Worm (Caenorhabditis elegans) whole organism, early embryonic: Measurements from ENCODE around the gene nspe-2.

Experiments used
- B0310.2 ChIP-seq: sonication (generic microtip); optimal IDR thresholded peaks from 2 replicates; lab custom pipeline; 2016; ENCODE audit warnings: mild to moderate bottlenecking, missing genetic modification characterization, missing compliant biosample characterization
- F13C5.2 ChIP-seq: sonication (generic microtip); optimal IDR thresholded peaks from 2 replicates; lab custom pipeline; 2017; ENCODE audit warnings: mild to moderate bottlenecking, missing genetic modification characterization, inconsistent platforms, missing compliant biosample characterization
- aly-1 ChIP-seq: sonication (generic microtip); optimal IDR thresholded peaks from 2 replicates; lab custom pipeline; 2016; ENCODE audit warnings: missing genetic modification characterization, missing compliant biosample characterization
- ama-1 ChIP-seq: fragments of 150-350 bp; optimal IDR thresholded peaks from 2 replicates; lab custom pipeline; 2014
- ceh-13 ChIP-seq: fragments of 200-800 bp; sonication (Bioruptor generic); optimal IDR thresholded peaks from 2 replicates; lab custom pipeline; 2018; ENCODE audit warnings: mild to moderate bottlenecking, missing genetic modification characterization, missing compliant biosample characterization
- ceh-36 ChIP-seq: sonication (generic microtip); optimal IDR thresholded peaks from 2 replicates; lab custom pipeline; 2016; ENCODE audit warnings: missing genetic modification characterization, inconsistent platforms, missing compliant biosample characterization
- ets-7 ChIP-seq: sonication (generic microtip); optimal IDR thresholded peaks from 2 replicates; lab custom pipeline; 2016; ENCODE audit warnings: missing genotype, missing genetic modification characterization, missing compliant biosample characterization
- flt-1 ChIP-seq: fragments of 200-800 bp; sonication (Bioruptor generic); IDR thresholded peaks from 2 replicates; pipeline ENCODE4 v1.3.6; 2022; ENCODE audit warnings: missing genetic modification characterization, missing compliant biosample characterization
- hmbx-1 ChIP-seq: sonication (generic microtip); optimal IDR thresholded peaks from 2 replicates; lab custom pipeline; 2016; ENCODE audit warnings: mild to moderate bottlenecking, missing genetic modification characterization, missing compliant biosample characterization
- hmg-4 ChIP-seq: fragments of 200-800 bp; sonication (Bioruptor generic); optimal IDR thresholded peaks from 2 replicates; lab custom pipeline; 2018; ENCODE audit warnings: mild to moderate bottlenecking, missing genetic modification characterization, missing compliant biosample characterization
- hnd-1 ChIP-seq: sonication (generic microtip); optimal IDR thresholded peaks from 2 replicates; lab custom pipeline; 2016; ENCODE audit warnings: missing genetic modification characterization, missing compliant biosample characterization
- pes-1 ChIP-seq: fragments of 200-800 bp; sonication (Bioruptor generic); IDR thresholded peaks from 2 replicates; pipeline ENCODE4 v1.3.6; 2022; ENCODE audit warnings: missing genetic modification reagents, missing genetic modification characterization, missing compliant biosample characterization
- scrt-1 ChIP-seq: fragments of 200-800 bp; sonication (Bioruptor generic); IDR thresholded peaks from 2 replicates; pipeline ENCODE4 v1.3.6; 2022; ENCODE audit warnings: missing genetic modification characterization, missing compliant biosample characterization
- sea-1 ChIP-seq: fragments of 200-800 bp; sonication (Bioruptor generic); conservative IDR thresholded peaks from 2 replicates; pipeline ENCODE4 v1.3.6; 2022; ENCODE audit warnings: missing genetic modification characterization, missing compliant biosample characterization
- tbx-11 ChIP-seq: fragments of 200-800 bp; sonication (Bioruptor generic); IDR thresholded peaks from 2 replicates; pipeline ENCODE4 v1.3.6; 2022; ENCODE audit warnings: missing genetic modification characterization, missing compliant biosample characterization
- tbx-37 ChIP-seq: fragments of 200-800 bp; sonication (Bioruptor generic); conservative IDR thresholded peaks from 2 replicates; pipeline ENCODE4 v1.3.6; 2022; ENCODE audit warnings: missing genetic modification reagents, missing genetic modification characterization, missing compliant biosample characterization
- tra-4 ChIP-seq: sonication (generic microtip); optimal IDR thresholded peaks from 2 replicates; lab custom pipeline; 2017; ENCODE audit warnings: missing genetic modification characterization, missing compliant biosample characterization

The nspe-2 gene

ce11 chrII:12658409-12658808 is 39.2 kb upstream of the nspe-2 start:
- TF ChIP-seq hmg-4 (GFP tag; lab: Kevin White, UChicago) (no peak), ets-7 (no peak), hnd-1 (tag; lab: Kevin White, UChicago) (no peak), scrt-1 (GFP tag; lab: Robert Waterston, UW) (no peak), hmbx-1 (no peak), aly-1 (tag; lab: Kevin White, UChicago) (no peak), sea-1 (GFP tag; lab: Robert Waterston, UW) (no peak), B0310.2 (tag; lab: Kevin White, UChicago) (no peak), tbx-11 (GFP tag; lab: Robert Waterston, UW) (no peak)

DNA sequence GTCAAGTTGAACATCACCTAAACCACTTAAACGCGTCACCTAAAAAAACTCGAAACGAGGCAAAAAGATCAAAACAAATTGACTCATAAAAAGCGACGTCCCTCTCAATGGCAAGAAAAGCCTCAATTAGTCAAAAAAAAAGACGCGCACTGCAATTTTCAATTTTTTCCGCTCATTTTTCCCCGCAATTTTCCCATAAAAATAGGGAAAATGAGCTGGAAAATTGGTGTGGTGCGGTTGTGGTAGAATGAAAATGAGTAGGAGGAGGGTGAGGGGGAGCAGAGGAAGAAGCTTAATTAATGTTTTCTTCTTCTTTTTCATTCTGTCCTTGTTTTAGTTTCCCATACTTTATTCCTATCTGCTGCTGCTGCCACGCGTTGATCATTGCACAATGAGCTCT is 38.4 kb upstream of the nspe-2 start:
- TF ChIP-seq hmbx-1: no peak
- no peak for TF ChIP-seq sea-1 (GFP tag; lab: Robert Waterston, UW)
- TF ChIP-seq ama-1 (lab: Kevin White, UChicago): no peak
- TF ChIP-seq ceh-36 (tag; lab: Kevin White, UChicago): no peak
- TF ChIP-seq B0310.2 (tag; lab: Kevin White, UChicago): no peak
- no peak for TF ChIP-seq F13C5.2 (tag; lab: Kevin White, UChicago)
- no peak for TF ChIP-seq ceh-13 (GFP tag; lab: Kevin White, UChicago)
- no peak for TF ChIP-seq tbx-37
- no peak for TF ChIP-seq pes-1
- TF ChIP-seq scrt-1 (GFP tag; lab: Robert Waterston, UW): no peak
- no peak for TF ChIP-seq hmg-4 (GFP tag; lab: Kevin White, UChicago)
- no peak for TF ChIP-seq aly-1 (tag; lab: Kevin White, UChicago)
- TF ChIP-seq hnd-1 (tag; lab: Kevin White, UChicago): no peak
- TF ChIP-seq tbx-11 (GFP tag; lab: Robert Waterston, UW): no peak
- TF ChIP-seq tra-4 (tag; lab: Kevin White, UChicago): no peak
- TF ChIP-seq ets-7: no peak
- no peak for TF ChIP-seq flt-1 (GFP tag; lab: Robert Waterston, UW)

ce11 chrII:12655816-12656215 is 36.6 kb upstream of the nspe-2 start:
- TF ChIP-seq hmg-4 (GFP tag; lab: Kevin White, UChicago) (no peak), sea-1 (GFP tag; lab: Robert Waterston, UW) (no peak), ceh-36 (tag; lab: Kevin White, UChicago) (no peak), ets-7 (no peak), flt-1 (GFP tag; lab: Robert Waterston, UW) (no peak), scrt-1 (GFP tag; lab: Robert Waterston, UW) (no peak), tra-4 (tag; lab: Kevin White, UChicago) (no peak), B0310.2 (tag; lab: Kevin White, UChicago) (no peak), F13C5.2 (tag; lab: Kevin White, UChicago) (no peak), pes-1 (no peak), tbx-37 (no peak), ama-1 (lab: Kevin White, UChicago) (no peak), ceh-13 (GFP tag; lab: Kevin White, UChicago) (no peak), aly-1 (tag; lab: Kevin White, UChicago) (no peak), tbx-11 (GFP tag; lab: Robert Waterston, UW) (no peak), hmbx-1 (no peak), hnd-1 (tag; lab: Kevin White, UChicago) (no peak)

DNA sequence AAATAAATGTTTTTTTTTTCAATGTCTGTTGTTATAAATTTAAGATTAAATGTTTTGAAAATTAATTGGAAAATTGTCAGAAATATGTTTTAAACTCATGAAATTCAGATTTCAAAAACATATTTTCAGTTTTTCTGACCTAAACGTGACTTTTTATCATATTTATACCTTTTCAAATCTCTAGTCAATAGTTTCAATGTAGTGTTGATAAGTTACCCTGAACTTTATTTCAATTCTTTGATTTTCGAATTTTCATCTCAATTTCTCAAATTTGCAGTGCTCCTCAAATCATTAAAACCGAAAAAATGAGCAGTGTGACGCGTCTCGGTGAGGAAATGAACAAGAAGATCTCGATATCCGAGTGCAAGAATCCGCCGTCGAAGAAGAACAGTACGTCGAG is 35.3 kb upstream of the nspe-2 start, which contains the start of gene rgs-4:
Gene rgs-4 (plus strand): TSS at position 301 of the 400 bp plus-strand sequence.
- TF ChIP-seq B0310.2 (tag; lab: Kevin White, UChicago) (no peak), ama-1 (lab: Kevin White, UChicago) (no peak), hnd-1 (tag; lab: Kevin White, UChicago) (no peak), aly-1 (tag; lab: Kevin White, UChicago) (no peak), F13C5.2 (tag; lab: Kevin White, UChicago) (no peak), ceh-36 (tag; lab: Kevin White, UChicago) (no peak), flt-1 (GFP tag; lab: Robert Waterston, UW) (no peak), scrt-1 (GFP tag; lab: Robert Waterston, UW) (no peak), tbx-37 (no peak), ceh-13 (GFP tag; lab: Kevin White, UChicago) (no peak)

DNA sequence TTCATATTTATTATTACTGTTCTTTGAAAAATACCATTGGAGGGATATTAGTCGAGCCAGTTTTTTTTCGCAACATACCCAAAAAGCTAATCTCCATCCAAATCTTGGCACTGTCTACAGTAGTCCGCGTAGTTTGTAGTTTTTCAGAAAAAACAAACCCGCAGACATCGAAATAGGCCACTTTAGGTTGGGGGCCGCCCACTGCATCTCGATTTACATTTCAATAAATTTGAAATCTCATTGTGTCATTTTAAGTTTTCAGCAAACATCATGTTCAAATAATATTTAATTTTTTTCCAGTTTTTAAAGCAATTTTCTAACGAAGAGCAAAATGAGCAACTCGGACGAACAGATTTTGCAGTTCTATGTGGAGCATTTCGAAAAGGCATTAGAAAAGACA is 21.2 kb upstream of the nspe-2 start, which contains the start of gene nhr-235:
Gene nhr-235 (plus strand): TSS at position 301 of the 400 bp plus-strand sequence.
- TF ChIP-seq sea-1 (GFP tag; lab: Robert Waterston, UW): no peak

- no peak for TF ChIP-seq aly-1 (tag; lab: Kevin White, UChicago)
- peak; percentile 82 for TF ChIP-seq ceh-36 (tag; lab: Kevin White, UChicago)
These were observed 17.4 kb upstream of the nspe-2 start, which contains the start of gene nhr-234 for ce11 chrII:12636602-12637001. Gene nhr-234, plus strand, starts transcription at chrII:12636678.

DNA sequence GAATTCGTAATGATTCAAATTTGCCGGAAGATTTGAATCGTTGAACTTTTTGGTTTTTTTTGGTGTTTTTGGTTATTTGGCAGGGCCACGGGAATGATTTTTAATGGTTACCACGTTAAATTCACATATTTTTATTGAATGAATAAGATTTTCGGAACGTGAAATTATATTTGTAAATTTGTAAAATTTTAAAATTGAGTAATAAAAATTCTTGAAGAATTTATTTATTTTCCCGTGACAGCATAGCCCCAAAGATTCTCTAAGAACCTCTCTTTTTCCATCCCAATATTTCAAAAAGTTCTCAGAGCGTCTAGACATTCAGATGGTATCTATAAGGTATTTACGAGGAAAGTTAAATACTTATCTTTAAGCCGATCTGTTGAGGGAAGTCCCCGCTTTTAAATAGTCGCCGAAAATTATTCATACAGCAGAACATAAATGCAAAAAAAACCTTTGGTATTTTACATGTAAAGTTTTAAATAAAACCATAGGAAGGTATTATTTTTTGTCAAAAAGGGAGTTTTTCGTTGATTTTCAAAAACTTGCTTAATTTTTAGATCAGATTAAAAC is 15.6 kb upstream of the nspe-2 start, which contains the start of gene Y38E10A.17:
Gene Y38E10A.17 (minus strand): TSS at position 51 of the 570 bp plus-strand sequence.
- TF ChIP-seq F13C5.2 (tag; lab: Kevin White, UChicago) (no peak), ets-7 (no peak), aly-1 (tag; lab: Kevin White, UChicago) (no peak), hmg-4 (GFP tag; lab: Kevin White, UChicago) (no peak), hmbx-1 (no peak)

DNA sequence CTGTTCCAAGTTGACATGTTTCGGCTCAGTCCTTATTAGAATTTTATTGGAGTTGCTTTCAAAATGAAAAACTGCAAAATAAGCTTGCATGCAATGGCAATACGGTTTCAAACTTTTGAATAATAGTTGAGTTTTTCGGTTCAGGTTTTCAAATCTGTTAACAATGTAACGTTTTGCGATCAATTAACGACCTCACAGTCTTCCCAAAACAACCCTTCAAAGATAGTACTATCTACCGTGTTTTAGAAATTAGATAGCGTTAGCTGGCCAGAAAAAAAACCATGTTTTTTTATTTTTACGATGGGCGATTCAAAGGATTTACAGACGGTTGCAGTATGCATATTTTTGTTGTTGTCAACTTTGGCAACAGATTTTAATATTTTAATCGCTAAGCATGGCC is 11.7 kb upstream of the nspe-2 start, which contains the start of gene Y38E10A.34:
Gene Y38E10A.34 (plus strand): TSS at position 301 of the 400 bp plus-strand sequence.
- TF ChIP-seq tra-4 (tag; lab: Kevin White, UChicago) (no peak), sea-1 (GFP tag; lab: Robert Waterston, UW) (no peak), ama-1 (lab: Kevin White, UChicago) (no peak), ceh-36 (tag; lab: Kevin White, UChicago) (no peak), ceh-13 (GFP tag; lab: Kevin White, UChicago) (no peak), flt-1 (GFP tag; lab: Robert Waterston, UW) (no peak), pes-1 (no peak), F13C5.2 (tag; lab: Kevin White, UChicago) (no peak), aly-1 (tag; lab: Kevin White, UChicago) (no peak), B0310.2 (tag; lab: Kevin White, UChicago) (no peak), tbx-11 (GFP tag; lab: Robert Waterston, UW) (no peak), tbx-37 (no peak), scrt-1 (GFP tag; lab: Robert Waterston, UW) (no peak), ets-7 (no peak), hmbx-1 (no peak), hnd-1 (tag; lab: Kevin White, UChicago) (no peak), hmg-4 (GFP tag; lab: Kevin White, UChicago) (no peak)
